Worm (Caenorhabditis elegans) whole organism, mixed stage, embryonic: ENCODE results near the gene srd-32.
"Not testable (repeated sequence)": the region's sequence is repeated elsewhere in the genome, so short reads cannot be mapped to it uniquely, and the experiment has no call there.

ENCODE experiments used
- M03D4.4 ChIP-seq: sonication (generic microtip); optimal IDR thresholded peaks from 2 replicates; lab custom pipeline; 2017; ENCODE audit warnings: mild to moderate bottlenecking, missing genetic modification characterization, missing compliant biosample characterization
- bed-3 ChIP-seq: fragments of 200-800 bp; sonication (Bioruptor generic); optimal IDR thresholded peaks from 3 replicates; lab custom pipeline; 2018; ENCODE audit warnings: mild to moderate bottlenecking, missing genetic modification characterization, moderate library complexity, missing compliant biosample characterization
- blmp-1 ChIP-seq: fragments of 150-350 bp; optimal IDR thresholded peaks from 2 replicates; lab custom pipeline; 2014; ENCODE audit warnings: missing biosample characterization, missing genetic modification characterization
- ceh-43 ChIP-seq: fragments of 200-800 bp; sonication (Bioruptor generic); optimal IDR thresholded peaks from 2 replicates; lab custom pipeline; 2018; ENCODE audit warnings: mild to moderate bottlenecking, missing genetic modification characterization, moderate library complexity, missing compliant biosample characterization
- ceh-83 ChIP-seq: fragments of 200-800 bp; sonication (Bioruptor generic); optimal IDR thresholded peaks from 2 replicates; lab custom pipeline; 2018; ENCODE audit warnings: mild to moderate bottlenecking, missing genetic modification characterization, missing compliant biosample characterization
- cnd-1 ChIP-seq: fragments of 200-800 bp; sonication (Bioruptor generic); optimal IDR thresholded peaks from 2 replicates; lab custom pipeline; 2018; ENCODE audit warnings: mild to moderate bottlenecking, missing genetic modification characterization, missing compliant biosample characterization
- drap-1 ChIP-seq: fragments of 200-800 bp; sonication (Bioruptor generic); optimal IDR thresholded peaks from 3 replicates; lab custom pipeline; 2018; ENCODE audit warnings: mild to moderate bottlenecking, missing genetic modification characterization, missing compliant biosample characterization
- elt-1 ChIP-seq: sonication (generic microtip); optimal IDR thresholded peaks from 2 replicates; lab custom pipeline; 2017; ENCODE audit warnings: missing genetic modification characterization, mild to moderate bottlenecking, missing compliant biosample characterization, antibody characterized with exemption, moderate library complexity, borderline replicate concordance; ENCODE audit not compliant: insufficient read depth
- elt-3 ChIP-seq: fragments of 150-350 bp; optimal IDR thresholded peaks from 2 replicates; lab custom pipeline; 2014; ENCODE audit warnings: missing biosample characterization, missing genetic modification characterization
- ham-2 ChIP-seq: fragments of 200-800 bp; sonication (Bioruptor generic); optimal IDR thresholded peaks from 2 replicates; lab custom pipeline; 2018; ENCODE audit warnings: mild to moderate bottlenecking, missing genetic modification characterization, missing compliant biosample characterization
- hlh-1 ChIP-seq: fragments of 150-350 bp; optimal IDR thresholded peaks from 2 replicates; lab custom pipeline; 2014; ENCODE audit warnings: missing biosample characterization, missing genetic modification reagents, missing genetic modification characterization
- lin-13 ChIP-seq: fragments of 150-350 bp; optimal IDR thresholded peaks from 2 replicates; lab custom pipeline; 2014; ENCODE audit warnings: missing biosample characterization, missing genetic modification characterization
- lin-32 ChIP-seq: fragments of 200-800 bp; sonication (Bioruptor generic); optimal IDR thresholded peaks from 2 replicates; lab custom pipeline; 2018; ENCODE audit warnings: mild to moderate bottlenecking, missing genetic modification characterization, missing compliant biosample characterization
- lsy-2 ChIP-seq: fragments of 150-350 bp; optimal IDR thresholded peaks from 2 replicates; lab custom pipeline; 2014; ENCODE audit warnings: missing biosample characterization, missing genetic modification characterization
- mab-5 ChIP-seq: fragments of 150-350 bp; optimal IDR thresholded peaks from 2 replicates; lab custom pipeline; 2014; ENCODE audit warnings: missing biosample characterization, missing genetic modification characterization
- mls-2 ChIP-seq: sonication (generic microtip); optimal IDR thresholded peaks from 2 replicates; lab custom pipeline; 2016; ENCODE audit warnings: mild to moderate bottlenecking, missing genetic modification characterization, moderate library complexity, missing compliant biosample characterization
- nhr-12 ChIP-seq: fragments of 150-350 bp; optimal IDR thresholded peaks from 2 replicates; lab custom pipeline; 2014; ENCODE audit warnings: missing biosample characterization, missing genetic modification characterization
- nhr-2 ChIP-seq: fragments of 150-350 bp; optimal IDR thresholded peaks from 2 replicates; lab custom pipeline; 2014; ENCODE audit warnings: missing biosample characterization, missing genetic modification characterization
- nhr-237 ChIP-seq: fragments of 150-350 bp; optimal IDR thresholded peaks from 2 replicates; lab custom pipeline; 2014; ENCODE audit warnings: missing biosample characterization, missing genetic modification characterization
- nhr-28 ChIP-seq: fragments of 150-350 bp; optimal IDR thresholded peaks from 2 replicates; lab custom pipeline; 2014; ENCODE audit warnings: missing biosample characterization, missing genetic modification characterization
- nhr-76 ChIP-seq: sonication (generic microtip); optimal IDR thresholded peaks from 2 replicates; lab custom pipeline; 2017; ENCODE audit warnings: missing biosample characterization, missing genetic modification characterization
- pha-4 ChIP-seq: fragments of 150-350 bp; optimal IDR thresholded peaks from 2 replicates; lab custom pipeline; 2018; ENCODE audit warnings: missing biosample characterization, missing genetic modification reagents, missing genetic modification characterization
- sem-2 ChIP-seq: fragments of 200-800 bp; sonication (Bioruptor generic); optimal IDR thresholded peaks from 2 replicates; lab custom pipeline; 2018; ENCODE audit warnings: mild to moderate bottlenecking, missing genetic modification characterization, missing compliant biosample characterization
- snpc-4 ChIP-seq: fragments of 150-350 bp; optimal IDR thresholded peaks from 2 replicates; lab custom pipeline; 2014; ENCODE audit warnings: missing biosample characterization, missing genetic modification characterization
- sptf-1 ChIP-seq: sonication (generic microtip); optimal IDR thresholded peaks from 2 replicates; lab custom pipeline; 2017; ENCODE audit warnings: mild to moderate bottlenecking, missing genetic modification characterization, moderate library complexity, missing compliant biosample characterization
- tbx-8 ChIP-seq: fragments of 200-800 bp; sonication (Bioruptor generic); optimal IDR thresholded peaks from 2 replicates; lab custom pipeline; 2018; ENCODE audit warnings: mild to moderate bottlenecking, missing genetic modification characterization, moderate library complexity, missing compliant biosample characterization
- unc-120 ChIP-seq: sonication (generic microtip); optimal IDR thresholded peaks from 2 replicates; lab custom pipeline; 2017; ENCODE audit warnings: missing genetic modification characterization, missing compliant biosample characterization; ENCODE audit not compliant: poor library complexity, severe bottlenecking
- unc-39 ChIP-seq: fragments of 150-350 bp; optimal IDR thresholded peaks from 2 replicates; lab custom pipeline; 2014; ENCODE audit warnings: missing biosample characterization, missing genetic modification characterization
- unc-62 ChIP-seq: fragments of 150-350 bp; optimal IDR thresholded peaks from 2 replicates; lab custom pipeline; 2014; ENCODE audit warnings: missing biosample characterization, missing genetic modification reagents, missing genetic modification characterization
- zip-8 ChIP-seq: fragments of 150-350 bp; optimal IDR thresholded peaks from 2 replicates; lab custom pipeline; 2014; ENCODE audit warnings: missing biosample characterization, missing genetic modification characterization
- ztf-11 ChIP-seq: fragments of 150-350 bp; optimal IDR thresholded peaks from 2 replicates; lab custom pipeline; 2014; ENCODE audit warnings: missing biosample characterization, missing genetic modification characterization

Gene srd-32

ce11 chrV:4895744-4896143 lies 30.3 kb downstream of the srd-32 start, which contains the start of gene ugt-9:
Gene ugt-9 (plus strand): TSS chrV:4896048.
- TF ChIP-seq lin-32 (GFP tag; lab: Kevin White, UChicago), result no peak
- no peak for TF ChIP-seq elt-3 (tag; lab: Kevin White, UChicago)
- no peak for TF ChIP-seq ztf-11
- TF ChIP-seq mls-2, result no peak
- no peak for TF ChIP-seq unc-120
- TF ChIP-seq unc-62 (GFP tag; lab: Kevin White, UChicago), result no peak
- TF ChIP-seq blmp-1, result no peak
- TF ChIP-seq sptf-1 (tag; lab: Kevin White, UChicago), result no peak
- TF ChIP-seq nhr-28, result no peak
- no peak for TF ChIP-seq bed-3
- TF ChIP-seq lsy-2 (tag; lab: Kevin White, UChicago), result no peak
- TF ChIP-seq mab-5 (tag; lab: Kevin White, UChicago), result no peak
- no peak for TF ChIP-seq sem-2 (GFP tag; lab: Kevin White, UChicago)
- TF ChIP-seq cnd-1 (tag; lab: Kevin White, UChicago), result no peak
- no peak for TF ChIP-seq nhr-237 (tag; lab: Kevin White, UChicago)

ce11 chrV:4900020-4900419 lies 34.6 kb downstream of the srd-32 start, which contains the start of gene ugt-10:
Gene ugt-10 (minus strand): TSS chrV:4900120.
- TF ChIP-seq elt-1 (tag; lab: Kevin White, UChicago); nhr-76; ham-2 (GFP tag; lab: Kevin White, UChicago): not testable (repeated sequence)

- TF ChIP-seq ceh-83, result no peak
- TF ChIP-seq ham-2 (GFP tag; lab: Kevin White, UChicago), result no peak
- no peak for TF ChIP-seq M03D4.4 (tag; lab: Kevin White, UChicago)
- no peak for TF ChIP-seq lsy-2 (tag; lab: Kevin White, UChicago)
- TF ChIP-seq lin-13 (tag; lab: Kevin White, UChicago), result no peak
- TF ChIP-seq unc-39 (tag; lab: Kevin White, UChicago), result no peak
- no peak for TF ChIP-seq hlh-1 (tag; lab: Kevin White, UChicago)
- TF ChIP-seq blmp-1, result no peak
- no peak for TF ChIP-seq nhr-12 (tag; lab: Kevin White, UChicago)
- no peak for TF ChIP-seq elt-3 (tag; lab: Kevin White, UChicago)
- no peak for TF ChIP-seq mls-2
- TF ChIP-seq nhr-2 (tag; lab: Kevin White, UChicago), result no peak
- no peak for TF ChIP-seq sem-2 (GFP tag; lab: Kevin White, UChicago)
- no peak for TF ChIP-seq unc-62 (GFP tag; lab: Kevin White, UChicago)
- no peak for TF ChIP-seq unc-120
- no peak for TF ChIP-seq drap-1 (GFP tag; lab: Kevin White, UChicago)
- no peak for TF ChIP-seq elt-1 (tag; lab: Kevin White, UChicago)
- no peak for TF ChIP-seq nhr-76
- TF ChIP-seq, all 35 proteins: peak for 0
Observed at ce11 chrV:4901074-4901473, 35.6 kb downstream of the srd-32 start, which contains the start of gene ugt-67. Gene ugt-67 (plus strand): TSS chrV:4901374.

- no peak for TF ChIP-seq elt-1 (tag; lab: Kevin White, UChicago)
- no peak for TF ChIP-seq ham-2 (GFP tag; lab: Kevin White, UChicago)
- TF ChIP-seq zip-8 (tag; lab: Kevin White, UChicago), result no peak
- TF ChIP-seq mab-5 (tag; lab: Kevin White, UChicago), result no peak
- no peak for TF ChIP-seq unc-39 (tag; lab: Kevin White, UChicago)
- TF ChIP-seq pha-4 (tag; lab: Kevin White, UChicago), result no peak
- no peak for TF ChIP-seq cnd-1 (tag; lab: Kevin White, UChicago)
- TF ChIP-seq nhr-237 (tag; lab: Kevin White, UChicago), result no peak
Observed at ce11 chrV:4903696-4904095, 38.2 kb downstream of the srd-32 start, which contains the start of gene ugt-8. Gene ugt-8 (plus strand): TSS chrV:4903930.

- TF ChIP-seq unc-120, result no peak
- TF ChIP-seq lsy-2 (tag; lab: Kevin White, UChicago), result no peak
- TF ChIP-seq nhr-237 (tag; lab: Kevin White, UChicago), result no peak
- no peak for TF ChIP-seq unc-62 (GFP tag; lab: Kevin White, UChicago)
- no peak for TF ChIP-seq nhr-12 (tag; lab: Kevin White, UChicago)
Observed at ce11 chrV:4905953-4906352, 40.5 kb downstream of the srd-32 start, which contains the start of gene ugt-14. Gene ugt-14 (plus strand): TSS chrV:4906253.

- TF ChIP-seq ham-2 (GFP tag; lab: Kevin White, UChicago), result no peak
- no peak for TF ChIP-seq ceh-43 (GFP tag; lab: Kevin White, UChicago)
- no peak for TF ChIP-seq unc-120
- TF ChIP-seq pha-4 (tag; lab: Kevin White, UChicago), result no peak
- TF ChIP-seq snpc-4 (tag; lab: Kevin White, UChicago), result no peak
- no peak for TF ChIP-seq ztf-11
- TF ChIP-seq unc-62 (GFP tag; lab: Kevin White, UChicago), result no peak
- no peak for TF ChIP-seq tbx-8 (GFP tag; lab: Kevin White, UChicago)
- TF ChIP-seq lin-13 (tag; lab: Kevin White, UChicago), result no peak
- no peak for TF ChIP-seq nhr-76
Observed at ce11 chrV:4908591-4908990, 43.1 kb downstream of the srd-32 start, which contains the start of gene ugt-13. Gene ugt-13 (plus strand): TSS chrV:4908884.
